Worm (Caenorhabditis elegans): Measurements from ENCODE around the gene K06A9.1.

ce11 chrX:1525511-1526172 is 21.7 kb upstream of the K06A9.1 start:
- no peak for TF ChIP-seq ama-1 (optimal IDR thresholded peaks at IDR 0.05)
- no peak for TF ChIP-seq flt-1 (GFP tag; IDR thresholded peaks at IDR 0.05)
- no peak for TF ChIP-seq tbx-11 (GFP tag; IDR thresholded peaks at IDR 0.05)
- no peak for TF ChIP-seq aly-1 (tag; optimal IDR thresholded peaks at IDR 0.05)
- no peak for TF ChIP-seq hmg-4 (GFP tag; optimal IDR thresholded peaks at IDR 0.05)
- no peak for TF ChIP-seq ceh-13 (GFP tag; optimal IDR thresholded peaks at IDR 0.05)
- no peak for TF ChIP-seq tra-4 (tag; optimal IDR thresholded peaks at IDR 0.05)
- no peak for TF ChIP-seq hmbx-1 (tag; optimal IDR thresholded peaks at IDR 0.05)
- TF ChIP-seq sea-1 (GFP tag; conservative IDR thresholded peaks at IDR 0.05) = no peak
- TF ChIP-seq hnd-1 (tag; optimal IDR thresholded peaks at IDR 0.05) = no peak
- no peak for TF ChIP-seq pes-1 (GFP tag; IDR thresholded peaks at IDR 0.05)
